Worm (Caenorhabditis elegans) whole organism, late embryonic: ENCODE results near the gene Y54G2A.37.

Source experiments
- ama-1 ChIP-seq: fragments of 150-350 bp; optimal IDR thresholded peaks from 2 replicates; lab custom pipeline; 2014
- ceh-22 ChIP-seq: sonication (generic microtip); optimal IDR thresholded peaks from 2 replicates; lab custom pipeline; 2017; ENCODE audit warnings: missing biosample characterization, missing genetic modification characterization
- fkh-10 ChIP-seq: fragments of 150-350 bp; optimal IDR thresholded peaks from 2 replicates; lab custom pipeline; 2014; ENCODE audit warnings: missing biosample characterization, missing genetic modification reagents, missing genetic modification characterization
- pha-4 ChIP-seq: fragments of 150-350 bp; optimal IDR thresholded peaks from 2 replicates; lab custom pipeline; 2018; ENCODE audit warnings: missing biosample characterization, missing genetic modification reagents, missing genetic modification characterization

- TF ChIP-seq ceh-22: no peak
- no peak for TF ChIP-seq ama-1 (lab: Kevin White, UChicago)
- TF ChIP-seq fkh-10: no peak
- no peak for TF ChIP-seq pha-4 (tag; lab: Kevin White, UChicago)
Measured at ce11 chrIV:2820408-2820807, at the start of gene Y54G2A.37.
